Worm (Caenorhabditis elegans): ENCODE results near the gene K08E7.4.

The K08E7.4 gene

ce11 chrIV:12581046-12581445 lies 10.1 kb upstream of the K08E7.4 start, which contains the start of gene K08E7.6:
K08E7.6 (minus strand) TSS chrIV:12581146.
- TF ChIP-seq dao-5 (tag; optimal IDR thresholded peaks at IDR 0.05), result no peak

- TF ChIP-seq him-1 (tag; optimal IDR thresholded peaks at IDR 0.05) (no peak), dao-5 (tag; optimal IDR thresholded peaks at IDR 0.05) (no peak), W03F9.2 (tag; optimal IDR thresholded peaks at IDR 0.05) (no peak)
Observed at ce11 chrIV:12574265-12574664, 3.3 kb upstream of the K08E7.4 start.

DNA sequence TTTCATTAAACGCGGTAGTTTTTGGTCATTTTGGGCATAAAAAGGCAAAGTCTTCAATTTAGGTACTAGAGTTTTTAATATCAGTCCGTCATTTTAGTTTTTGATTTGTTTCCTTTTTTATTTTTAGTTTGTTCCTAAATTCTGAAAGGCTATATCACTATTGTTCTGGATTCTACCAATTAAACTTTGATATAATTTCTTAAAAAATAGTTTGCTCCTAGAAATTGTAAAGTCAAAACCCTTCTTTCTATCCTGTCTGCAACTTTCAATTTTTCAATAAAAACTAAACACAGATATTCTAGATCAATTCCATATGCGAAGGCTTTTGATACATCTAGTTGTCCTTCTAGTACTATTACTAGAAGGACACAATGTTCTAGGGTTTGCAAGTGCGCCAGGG lies 2.1 kb upstream of the K08E7.4 start, which contains the start of gene K08E7.5:
Gene K08E7.5 (plus strand): TSS at position 301 of the 400 bp plus-strand sequence.
- TF ChIP-seq dao-5 (tag; optimal IDR thresholded peaks at IDR 0.05), result no peak
- TF ChIP-seq W03F9.2 (tag; optimal IDR thresholded peaks at IDR 0.05), result no peak
- TF ChIP-seq him-1 (tag; optimal IDR thresholded peaks at IDR 0.05), result no peak

DNA sequence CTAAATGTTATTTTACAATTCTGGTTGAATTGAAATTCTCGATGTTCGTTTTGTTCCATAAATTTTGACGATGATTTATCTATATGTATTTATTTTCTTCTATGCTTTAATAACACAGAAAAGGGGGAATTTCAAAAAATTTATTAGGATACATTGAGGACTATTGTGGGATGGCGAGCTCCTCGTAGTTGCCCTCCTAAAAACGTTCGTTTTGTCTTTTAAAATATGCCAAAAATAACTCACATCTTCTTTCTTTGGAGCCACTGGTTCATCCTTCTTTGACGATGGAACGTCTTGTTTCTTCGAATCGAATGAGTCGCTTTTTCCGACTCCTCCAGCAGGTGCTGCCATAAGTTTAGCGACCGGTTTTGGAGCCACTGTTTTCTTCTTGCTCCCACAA lies 401 bp downstream of the K08E7.4 start:
- TF ChIP-seq dao-5 (tag; optimal IDR thresholded peaks at IDR 0.05), result no peak
- no peak for TF ChIP-seq W03F9.2 (tag; optimal IDR thresholded peaks at IDR 0.05)
- no peak for TF ChIP-seq him-1 (tag; optimal IDR thresholded peaks at IDR 0.05)

ce11 chrIV:12567176-12567892 lies 3.6 kb downstream of the K08E7.4 start, which contains the start of the genes hsb-1 and let-99:
hsb-1 (minus strand) TSS chrIV:12567226.
let-99 (plus strand) TSS chrIV:12567842.
- TF ChIP-seq W03F9.2 (tag; optimal IDR thresholded peaks at IDR 0.05) (peak; percentile 41), him-1 (tag; optimal IDR thresholded peaks at IDR 0.05) (no peak), dao-5 (tag; optimal IDR thresholded peaks at IDR 0.05) (no peak)

DNA sequence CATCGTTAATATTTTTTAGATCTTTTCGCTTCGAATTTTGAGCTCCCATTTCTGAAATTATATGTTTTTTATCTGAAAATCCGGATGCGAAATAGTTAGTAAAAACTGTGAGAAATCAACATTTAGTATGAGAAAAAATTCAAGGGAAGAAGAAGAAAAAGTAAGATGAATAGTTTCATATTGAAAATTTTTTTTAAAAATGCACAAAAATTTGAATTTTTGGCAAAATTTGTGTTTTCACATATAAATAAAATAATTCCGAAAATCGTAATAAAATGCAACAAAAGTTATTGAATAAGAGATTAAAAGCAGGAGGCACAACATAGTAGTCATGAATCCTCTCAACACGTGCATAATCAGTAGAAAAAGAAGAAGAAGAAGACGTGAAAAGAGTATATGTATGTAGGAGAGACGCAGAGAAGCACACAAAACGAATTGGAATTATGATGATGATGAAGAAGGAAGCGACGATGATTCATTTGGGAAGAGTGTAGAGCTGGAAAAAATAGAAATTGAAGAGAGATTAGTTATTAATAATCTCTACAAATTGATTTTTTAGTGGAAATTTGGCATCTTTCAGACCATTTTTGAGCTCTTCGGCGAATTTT lies 4.9 kb downstream of the K08E7.4 start, which contains the start of gene eak-7:
Gene eak-7 (minus strand): TSS at position 51 of the 608 bp plus-strand sequence.
- TF ChIP-seq him-1 (tag; optimal IDR thresholded peaks at IDR 0.05), result no peak
- no peak for TF ChIP-seq W03F9.2 (tag; optimal IDR thresholded peaks at IDR 0.05)
- TF ChIP-seq dao-5 (tag; optimal IDR thresholded peaks at IDR 0.05), result no peak

ce11 chrIV:12560568-12560967 lies 10.4 kb downstream of the K08E7.4 start, which contains the start of gene snb-7:
snb-7 (plus strand) TSS chrIV:12560868.
- TF ChIP-seq dao-5 (tag; optimal IDR thresholded peaks at IDR 0.05), result no peak
- TF ChIP-seq W03F9.2 (tag; optimal IDR thresholded peaks at IDR 0.05), result no peak
- TF ChIP-seq him-1 (tag; optimal IDR thresholded peaks at IDR 0.05), result no peak

DNA sequence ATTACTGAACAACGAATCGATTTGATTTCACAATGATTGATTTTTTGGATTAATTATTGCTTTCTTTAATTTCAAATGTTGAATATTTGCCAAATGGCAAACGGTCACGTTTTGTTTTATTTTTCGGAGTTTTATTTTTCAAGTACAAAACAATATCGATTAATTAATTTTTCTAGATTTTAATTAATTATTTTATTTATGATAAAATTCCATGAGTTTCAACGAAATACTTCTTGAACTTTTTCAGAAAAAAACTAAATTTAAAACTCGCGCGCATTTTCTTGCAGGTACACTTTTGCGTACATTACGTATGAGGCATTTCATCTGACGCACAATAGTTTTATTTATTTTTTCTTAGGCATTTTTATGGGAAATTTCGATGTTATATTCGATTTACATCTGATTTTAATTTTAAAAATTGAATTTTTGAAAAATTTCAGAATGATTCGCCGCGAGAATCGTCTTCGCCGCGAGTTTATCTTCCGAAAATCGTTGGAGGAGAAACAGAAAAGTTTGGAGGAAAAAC lies 12.0 kb downstream of the K08E7.4 start, which contains the start of the genes ZK795.2 and ZK795.3:
Gene ZK795.2 (minus strand): TSS at position 51 of the 526 bp plus-strand sequence.
Gene ZK795.3 (plus strand): TSS at position 441 of the 526 bp plus-strand sequence.
- TF ChIP-seq dao-5 (tag; optimal IDR thresholded peaks at IDR 0.05) (no peak), W03F9.2 (tag; optimal IDR thresholded peaks at IDR 0.05) (peak; percentile 70), him-1 (tag; optimal IDR thresholded peaks at IDR 0.05) (no peak)

- TF ChIP-seq W03F9.2 (tag; optimal IDR thresholded peaks at IDR 0.05) (no peak), dao-5 (tag; optimal IDR thresholded peaks at IDR 0.05) (no peak), him-1 (tag; optimal IDR thresholded peaks at IDR 0.05) (no peak)
Observed at ce11 chrIV:12551944-12552343, 19.0 kb downstream of the K08E7.4 start.

DNA sequence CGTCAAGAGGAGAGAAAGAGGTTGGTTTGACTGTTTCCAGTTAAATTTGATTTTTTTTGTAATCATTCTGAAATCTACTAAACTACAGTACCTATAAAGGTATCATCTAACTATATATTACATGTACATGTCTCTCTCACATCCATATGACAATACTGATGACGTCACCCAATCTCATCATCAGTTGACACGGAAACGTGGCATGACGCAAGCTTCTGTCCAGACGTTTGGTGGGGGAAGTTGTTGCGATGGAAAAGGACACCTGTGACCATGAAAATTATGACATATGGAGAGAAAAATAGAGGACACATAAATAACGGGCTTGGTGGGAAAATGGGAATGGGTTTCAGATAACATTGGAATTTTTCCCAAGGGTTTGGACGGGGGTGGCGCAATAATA lies 21.9 kb downstream of the K08E7.4 start:
- TF ChIP-seq dao-5 (tag; optimal IDR thresholded peaks at IDR 0.05), result no peak
- TF ChIP-seq him-1 (tag; optimal IDR thresholded peaks at IDR 0.05), result no peak
- no peak for TF ChIP-seq W03F9.2 (tag; optimal IDR thresholded peaks at IDR 0.05)

ce11 chrIV:12547824-12548223 lies 23.1 kb downstream of the K08E7.4 start, which contains the start of gene ipmk-1:
ipmk-1 (plus strand) TSS chrIV:12548124.
- TF ChIP-seq him-1 (tag; optimal IDR thresholded peaks at IDR 0.05) (no peak), dao-5 (tag; optimal IDR thresholded peaks at IDR 0.05) (no peak), W03F9.2 (tag; optimal IDR thresholded peaks at IDR 0.05) (no peak)

- TF ChIP-seq W03F9.2 (tag; optimal IDR thresholded peaks at IDR 0.05), result no peak
- no peak for TF ChIP-seq him-1 (tag; optimal IDR thresholded peaks at IDR 0.05)
- no peak for TF ChIP-seq dao-5 (tag; optimal IDR thresholded peaks at IDR 0.05)
Observed at ce11 chrIV:12545902-12546301, 25.0 kb downstream of the K08E7.4 start.

DNA sequence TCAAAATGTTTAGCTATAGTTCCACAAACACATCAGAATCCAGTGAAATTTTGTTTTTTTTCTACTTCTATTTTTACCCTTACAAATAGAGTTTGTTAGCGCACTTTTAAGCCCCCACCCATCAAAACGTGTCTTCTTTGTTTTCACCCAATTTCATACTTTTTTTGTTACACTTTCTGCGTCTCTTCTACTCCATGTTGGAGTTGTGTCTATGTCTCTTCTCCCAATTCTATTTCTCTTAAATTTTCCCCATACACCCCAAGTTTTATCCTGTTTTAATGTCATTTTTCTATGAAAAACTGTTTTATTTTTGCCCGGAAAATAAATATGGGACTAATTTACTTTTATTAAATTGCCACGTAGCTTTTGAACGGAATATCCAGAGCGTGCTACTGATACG lies 25.6 kb downstream of the K08E7.4 start:
- TF ChIP-seq dao-5 (tag; optimal IDR thresholded peaks at IDR 0.05) (no peak), W03F9.2 (tag; optimal IDR thresholded peaks at IDR 0.05) (no peak), him-1 (tag; optimal IDR thresholded peaks at IDR 0.05) (no peak)

- TF ChIP-seq W03F9.2 (tag; optimal IDR thresholded peaks at IDR 0.05) (no peak), dao-5 (tag; optimal IDR thresholded peaks at IDR 0.05) (no peak), him-1 (tag; optimal IDR thresholded peaks at IDR 0.05) (no peak)
Observed at ce11 chrIV:12544624-12545023, 26.3 kb downstream of the K08E7.4 start.

All from whole organism, L4/young adult.